Worm (Caenorhabditis elegans) whole organism, dauer: ENCODE results near the gene Y56A3A.28.

Experiments used
- unc-62 ChIP-seq: sonication (generic microtip); optimal IDR thresholded peaks from 2 replicates; lab custom pipeline; 2017; ENCODE audit warnings: missing biosample characterization, missing genetic modification reagents, missing genetic modification characterization

The Y56A3A.28 gene

DNA sequence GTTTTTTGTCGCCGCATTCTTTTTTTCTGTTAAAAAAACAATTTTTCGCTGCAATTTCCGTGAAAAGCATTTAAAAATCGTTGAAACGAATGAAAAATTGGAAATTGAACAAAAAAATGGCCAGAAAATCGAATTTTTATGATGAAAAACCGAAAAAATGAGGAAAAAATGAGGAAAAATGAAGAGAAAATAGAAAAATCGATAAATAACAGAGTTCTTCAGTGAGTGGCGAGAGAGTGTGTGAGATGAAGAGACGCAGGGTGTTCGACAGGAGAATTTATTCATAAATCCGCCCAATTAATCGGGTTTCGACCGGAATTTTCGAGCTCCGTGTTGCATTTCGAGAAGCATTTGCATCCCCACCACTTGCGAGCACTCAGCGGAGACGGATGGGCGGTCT lies at the start of gene Y56A3A.28:
Gene Y56A3A.28 (minus strand): TSS at position 33 of the 400 bp plus-strand sequence.
- no peak for TF ChIP-seq unc-62

DNA sequence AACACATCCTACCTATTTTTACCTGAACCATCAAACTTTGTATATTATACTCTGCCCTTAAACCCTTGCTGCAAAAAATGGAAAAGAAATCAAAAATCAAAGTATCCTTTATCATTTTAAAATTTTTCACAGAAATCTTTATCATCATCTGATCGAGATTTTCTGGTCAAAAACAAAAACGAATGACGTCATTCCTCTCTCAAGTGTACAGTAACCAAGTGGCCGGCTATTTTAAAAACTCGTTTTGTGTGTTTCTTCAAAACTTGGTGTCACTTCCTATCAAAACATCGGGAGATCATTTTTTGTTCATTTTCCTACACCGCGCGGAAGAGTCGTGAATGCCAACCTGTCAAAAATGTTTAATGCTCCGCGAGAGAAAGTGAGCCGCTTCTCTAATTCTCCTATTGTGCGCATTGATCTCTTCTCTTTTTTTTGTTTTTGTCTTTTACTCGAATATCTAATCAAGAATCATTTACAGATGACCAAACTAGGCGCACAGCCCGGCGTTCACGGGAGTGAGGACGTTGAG lies 49.0 kb upstream of the Y56A3A.28 start, which contains the start of gene brp-1:
Gene brp-1 (plus strand): TSS at position 479 of the 529 bp plus-strand sequence.
- no peak for TF ChIP-seq unc-62

- TF ChIP-seq unc-62 = no peak
These were observed 46.8 kb upstream of the Y56A3A.28 start for ce11 chrIII:12017999-12018398.

DNA sequence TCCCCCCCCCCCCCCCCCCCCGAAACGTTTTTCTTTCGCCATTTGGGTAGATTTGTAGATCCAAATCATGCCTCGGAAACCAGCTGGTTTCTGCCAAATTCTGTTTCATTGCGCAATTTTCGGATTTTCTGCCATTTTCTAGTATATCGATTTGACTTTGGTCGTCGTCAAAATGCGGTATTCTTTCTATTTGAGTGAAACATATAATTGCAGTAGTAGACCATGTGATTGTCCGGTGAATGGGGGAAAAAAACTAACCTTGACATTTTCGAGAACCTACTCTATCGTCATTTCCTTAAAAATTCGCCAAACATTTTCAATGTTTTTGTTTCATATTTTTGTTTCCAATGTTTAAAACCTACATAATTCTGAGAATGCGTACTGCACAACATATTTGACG lies 44.4 kb upstream of the Y56A3A.28 start:
- TF ChIP-seq unc-62 = no peak

DNA sequence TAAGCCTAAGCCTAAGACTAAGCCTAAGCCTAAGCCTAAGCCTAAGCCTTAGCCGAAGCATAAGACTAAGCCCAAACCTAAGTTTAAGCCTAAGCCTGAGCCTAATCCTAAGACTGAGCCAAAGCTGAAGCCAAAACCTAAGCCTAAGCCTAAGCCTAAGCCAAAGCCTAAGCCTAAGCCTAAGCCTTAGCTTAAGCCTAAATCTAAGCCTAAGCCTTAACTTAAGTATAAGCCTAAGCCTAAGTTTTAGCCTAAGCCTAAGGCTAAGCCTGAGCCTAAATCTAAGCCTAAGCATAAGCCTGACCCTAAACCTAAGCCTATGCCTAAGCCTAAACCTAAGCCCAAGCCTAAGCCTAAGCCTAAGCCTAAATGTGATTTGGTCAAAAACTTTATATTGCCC lies 44.0 kb upstream of the Y56A3A.28 start:
- TF ChIP-seq unc-62 = no peak

ce11 chrIII:12014503-12014902 lies 43.3 kb upstream of the Y56A3A.28 start:
- TF ChIP-seq unc-62 = no peak

- no peak for TF ChIP-seq unc-62
These were observed 42.5 kb upstream of the Y56A3A.28 start for ce11 chrIII:12013718-12014117.

- TF ChIP-seq unc-62 = no peak
These were observed 41.9 kb upstream of the Y56A3A.28 start for ce11 chrIII:12013054-12013453.

DNA sequence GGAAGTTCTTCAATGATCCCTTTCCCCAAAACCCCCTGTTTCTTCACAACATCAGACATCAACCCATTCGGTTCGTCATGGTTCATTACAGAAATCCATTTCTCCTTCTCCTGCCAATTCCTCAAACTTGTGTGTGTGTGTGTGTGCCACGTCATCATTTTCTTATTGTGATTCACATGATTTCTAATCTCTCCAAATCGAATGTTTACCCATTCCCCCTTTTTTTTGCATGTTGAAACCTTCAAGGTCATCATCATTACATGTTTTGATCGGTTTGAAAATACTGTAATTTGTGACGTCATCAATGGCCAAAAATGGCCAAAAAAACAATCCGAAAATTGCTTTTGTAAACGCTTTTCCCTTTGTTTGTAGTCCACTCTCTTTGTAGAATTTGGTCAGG lies 38.6 kb upstream of the Y56A3A.28 start:
- TF ChIP-seq unc-62 = no peak

DNA sequence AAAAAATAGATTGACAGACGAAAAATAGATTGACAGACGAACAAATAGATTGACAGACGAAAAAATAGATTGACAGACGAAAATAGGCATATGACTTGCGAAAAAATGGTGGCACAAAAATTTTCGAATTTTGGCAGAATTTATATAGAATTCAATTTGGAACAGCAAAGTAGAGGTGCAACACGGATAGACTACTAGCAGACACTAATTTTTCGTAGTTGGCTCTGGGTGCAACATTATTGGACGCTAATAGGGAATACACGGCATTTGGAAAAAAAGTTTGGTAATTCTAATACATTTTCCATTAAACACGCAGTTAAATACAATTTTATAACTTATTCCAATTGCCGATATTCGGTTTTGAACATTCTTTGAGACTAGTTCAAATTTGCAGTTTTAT lies 38.1 kb upstream of the Y56A3A.28 start:
- no peak for TF ChIP-seq unc-62

DNA sequence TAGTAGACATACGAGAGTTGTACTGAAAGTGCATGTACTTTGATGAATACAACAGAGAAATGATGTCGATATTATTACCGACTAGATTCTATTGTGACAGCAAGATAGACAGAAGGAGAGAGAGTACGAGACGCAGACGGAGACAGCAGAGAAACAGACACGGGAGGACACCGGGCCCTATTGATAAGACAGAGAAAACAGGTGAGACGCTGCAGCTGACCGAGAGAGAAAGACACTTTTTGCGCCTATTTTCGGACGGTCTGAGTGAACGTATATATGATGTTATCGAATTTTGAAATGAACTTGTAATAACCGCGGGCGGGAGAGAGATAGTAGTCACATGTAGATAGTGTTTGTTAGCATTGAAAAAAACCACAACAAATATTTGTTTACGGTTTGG lies 32.1 kb upstream of the Y56A3A.28 start:
- no peak for TF ChIP-seq unc-62

DNA sequence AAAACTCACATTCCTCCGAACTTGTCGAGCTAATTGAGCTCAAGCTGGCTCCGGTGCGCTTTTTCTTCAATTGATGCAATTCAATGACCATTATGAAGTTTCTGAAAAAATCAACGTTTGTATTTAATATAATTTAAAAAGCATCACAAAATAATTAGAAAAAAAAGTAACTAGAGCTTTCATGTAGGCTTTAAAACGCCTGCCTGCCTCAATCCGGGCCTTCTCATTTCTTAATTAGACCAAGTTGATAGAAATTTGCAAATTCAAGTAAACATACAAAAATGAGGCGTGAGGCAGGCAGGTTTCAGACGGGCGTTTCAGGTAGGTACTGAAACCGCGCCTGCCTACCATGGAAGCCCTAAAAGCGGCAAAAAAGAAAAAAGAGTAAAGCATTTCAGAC lies 31.7 kb upstream of the Y56A3A.28 start, which contains the start of gene Y56A3A.33:
Gene Y56A3A.33 (minus strand): TSS at position 101 of the 400 bp plus-strand sequence.
- no peak for TF ChIP-seq unc-62

ce11 chrIII:11999543-11999942 lies 28.4 kb upstream of the Y56A3A.28 start:
- TF ChIP-seq unc-62 = no peak

DNA sequence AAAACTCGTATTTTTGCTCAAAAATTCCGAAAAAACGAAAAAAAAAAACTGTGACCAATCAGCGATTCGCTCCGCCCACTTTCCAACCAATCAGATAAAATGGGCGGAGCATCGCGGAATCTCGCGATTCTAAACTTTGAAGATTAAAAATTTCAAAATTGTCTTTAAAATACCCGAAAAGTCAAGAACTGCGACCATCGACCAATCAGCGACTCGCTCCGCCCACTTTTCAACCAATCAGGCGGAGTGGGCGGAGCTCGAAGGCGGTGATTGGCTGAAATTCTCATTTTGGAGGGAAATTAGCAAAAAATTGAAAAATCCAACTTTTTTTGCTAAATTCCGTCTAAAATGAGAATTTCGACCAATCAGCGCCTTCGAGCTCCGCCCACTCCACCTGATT lies 24.6 kb upstream of the Y56A3A.28 start:
- TF ChIP-seq unc-62 = no peak

DNA sequence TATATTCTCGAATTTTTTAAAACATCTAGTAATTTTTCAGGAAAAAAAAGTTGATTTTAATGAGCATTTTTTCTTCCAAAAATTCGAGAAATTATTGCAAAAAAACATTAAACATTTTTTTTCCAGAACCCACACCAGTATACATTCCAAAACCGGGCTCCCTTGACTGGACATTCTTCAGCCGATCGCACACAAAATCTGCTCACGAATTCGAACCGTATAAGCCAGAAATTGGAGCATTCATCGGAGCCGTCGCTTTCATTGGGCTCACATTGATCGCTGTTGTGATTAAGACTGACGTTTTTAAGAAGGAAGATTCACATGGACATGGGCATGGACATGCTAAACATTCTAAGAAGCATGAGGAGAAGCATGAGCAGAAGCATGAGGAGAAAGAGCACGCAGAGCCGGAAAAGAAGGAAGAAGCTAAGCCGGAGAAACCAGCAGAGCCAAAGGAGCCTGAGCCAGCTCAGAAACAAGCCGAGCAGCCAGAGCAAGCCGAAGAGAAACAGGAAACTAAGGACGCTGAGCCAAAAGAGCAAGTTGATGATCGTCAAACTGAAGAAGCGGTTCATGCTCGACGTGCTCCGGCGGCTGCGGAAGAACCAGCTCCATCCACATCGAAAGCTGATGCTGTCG lies 20.6 kb upstream of the Y56A3A.28 start:
- TF ChIP-seq unc-62 = no peak

ce11 chrIII:11989823-11990222 lies 18.6 kb upstream of the Y56A3A.28 start, which contains the start of gene wah-1:
Gene wah-1 (plus strand): TSS chrIII:11990167.
- TF ChIP-seq unc-62 = no peak

ce11 chrIII:11985066-11985465 lies 13.9 kb upstream of the Y56A3A.28 start:
- no peak for TF ChIP-seq unc-62

ce11 chrIII:11982474-11982873 lies 11.3 kb upstream of the Y56A3A.28 start:
- no peak for TF ChIP-seq unc-62

DNA sequence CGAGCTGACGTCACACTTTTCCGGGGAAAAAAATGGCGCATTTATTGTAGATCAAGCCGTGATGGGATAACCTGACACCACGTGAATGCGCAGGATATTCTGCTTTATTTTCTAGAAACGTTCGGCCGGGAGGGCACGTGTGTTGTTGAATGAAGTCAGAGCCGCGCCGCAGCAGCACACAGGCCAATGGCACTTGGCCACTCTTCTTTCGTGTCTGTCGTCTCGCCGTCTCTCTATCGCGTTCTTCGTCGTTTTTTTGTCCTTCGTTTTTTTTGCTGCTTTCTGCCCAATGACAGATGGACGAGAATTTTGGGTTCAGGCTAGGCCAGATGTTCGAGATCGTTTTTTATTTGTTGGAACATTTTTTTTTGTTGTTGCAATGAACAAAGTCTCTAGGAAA lies 10.4 kb upstream of the Y56A3A.28 start:
- no peak for TF ChIP-seq unc-62
